Fruit fly (Drosophila melanogaster) whole organism, pupa: ENCODE results near the gene CG1738.
A peak's percentile ranks its signal among the peaks of the same experiment; 100 is the strongest.

ENCODE experiments used
- CG10348 ChIP-seq: fragments of 200-800 bp; sonication (Bioruptor generic); IDR thresholded peaks from 2 replicates; pipeline ENCODE4 v1.3.6; 2022; ENCODE audit warnings: missing biosample characterization, missing genetic modification characterization
- CG13204 ChIP-seq: fragments of 200-800 bp; sonication (Bioruptor generic); optimal IDR thresholded peaks from 2 replicates; lab custom pipeline; 2018; ENCODE audit warnings: missing biosample characterization, mild to moderate bottlenecking, missing genetic modification characterization, moderate library complexity
- CG14655 ChIP-seq: fragments of 200-800 bp; sonication (Bioruptor generic); optimal IDR thresholded peaks from 3 replicates; lab custom pipeline; 2017; ENCODE audit warnings: mild to moderate bottlenecking, missing biosample characterization, missing genetic modification reagents, missing genetic modification characterization
- CG34367 ChIP-seq: fragments of 200-800 bp; sonication (Bioruptor generic); optimal IDR thresholded peaks from 2 replicates; lab custom pipeline; 2018; ENCODE audit warnings: missing biosample characterization, mild to moderate bottlenecking, missing genetic modification characterization
- D1 ChIP-seq: fragments of 200-800 bp; sonication (Bioruptor generic); optimal IDR thresholded peaks from 2 replicates; lab custom pipeline; 2018; ENCODE audit warnings: missing biosample characterization, mild to moderate bottlenecking, missing genetic modification characterization, moderate library complexity
- EcR ChIP-seq: fragments of 200-800 bp; sonication (Bioruptor generic); optimal IDR thresholded peaks from 3 replicates; lab custom pipeline; 2019; ENCODE audit warnings: missing biosample characterization, missing genetic modification characterization, mild to moderate bottlenecking, moderate library complexity, missing genetic modification reagents
- Ets98B ChIP-seq: fragments of 200-800 bp; sonication (Bioruptor generic); IDR thresholded peaks from 2 replicates; pipeline ENCODE4 v1.3.6; 2022; ENCODE audit warnings: missing biosample characterization, missing genetic modification characterization
- Pif1A ChIP-seq: fragments of 200-800 bp; sonication (Bioruptor generic); optimal IDR thresholded peaks from 3 replicates; lab custom pipeline; 2016; ENCODE audit warnings: missing biosample characterization, missing genetic modification characterization
- fd96Ca ChIP-seq: fragments of 200-800 bp; sonication (Bioruptor generic); IDR thresholded peaks from 3 replicates; pipeline ENCODE4 v1.3.6; 2022; ENCODE audit warnings: missing biosample characterization, missing genetic modification characterization
- gl ChIP-seq: fragments of 200-800 bp; sonication (Bioruptor generic); optimal IDR thresholded peaks from 2 replicates; lab custom pipeline; 2018; ENCODE audit warnings: missing biosample characterization, mild to moderate bottlenecking, missing genetic modification characterization

- TF ChIP-seq CG13204 (GFP tag; lab: Kevin White, UChicago) (no peak), Ets98B (GFP tag; lab: Robert Waterston, UW) (no peak), D1 (tag; lab: Kevin White, UChicago) (no peak), fd96Ca (no peak), Pif1A (peak; percentile 7), CG34367 (tag; lab: Kevin White, UChicago) (no peak), EcR (no peak), CG14655 (GFP tag; lab: Kevin White, UChicago) (peak; percentile 16), CG10348 (GFP tag; lab: Robert Waterston, UW) (no peak), gl (tag; lab: Kevin White, UChicago) (no peak)
Observed at dm6 chrX:11378388-11378787, 29.5 kb downstream of the CG1738 start.
